Fruit fly (Drosophila melanogaster) whole organism, embryonic: ENCODE data around the gene CG31343.

ENCODE experiments used
- CG10366 ChIP-seq: fragments of 200-800 bp; sonication (Bioruptor generic); IDR thresholded peaks from 2 replicates; pipeline ENCODE4 v1.3.6; 2022; ENCODE audit warnings: missing biosample characterization, missing genetic modification characterization
- CG10462 ChIP-seq: fragments of 200-800 bp; sonication (Bioruptor generic); optimal IDR thresholded peaks from 2 replicates; lab custom pipeline; 2016; ENCODE audit warnings: missing biosample characterization, missing genetic modification characterization
- CG11696 ChIP-seq: fragments of 200-800 bp; sonication (Bioruptor generic); IDR thresholded peaks from 2 replicates; pipeline ENCODE4 v1.3.6; 2022; ENCODE audit warnings: missing biosample characterization, missing genetic modification characterization
- CG16815 ChIP-seq: fragments of 200-800 bp; sonication (Bioruptor generic); optimal IDR thresholded peaks from 3 replicates; lab custom pipeline; 2017; ENCODE audit warnings: missing biosample characterization, mild to moderate bottlenecking, missing genetic modification characterization
- CG17328 ChIP-seq: fragments of 200-800 bp; sonication (Bioruptor generic); IDR thresholded peaks from 2 replicates; pipeline ENCODE4 v1.3.6; 2022; ENCODE audit warnings: missing biosample characterization, missing genetic modification characterization
- CG18599 ChIP-seq: fragments of 200-800 bp; sonication (Bioruptor generic); optimal IDR thresholded peaks from 3 replicates; lab custom pipeline; 2017; ENCODE audit warnings: missing biosample characterization, missing genetic modification characterization, mild to moderate bottlenecking, moderate library complexity, missing genetic modification reagents
- CG2199 ChIP-seq: fragments of 200-800 bp; sonication (Bioruptor generic); IDR thresholded peaks from 3 replicates; pipeline ENCODE4 v1.3.6; 2022; ENCODE audit warnings: missing biosample characterization, missing genetic modification characterization
- CG2678 ChIP-seq: fragments of 200-800 bp; sonication (Bioruptor generic); optimal IDR thresholded peaks from 3 replicates; lab custom pipeline; 2019; ENCODE audit warnings: missing biosample characterization, mild to moderate bottlenecking, missing genetic modification characterization, moderate library complexity
- CG3281 ChIP-seq: fragments of 200-800 bp; sonication (Bioruptor generic); optimal IDR thresholded peaks from 3 replicates; lab custom pipeline; 2017; ENCODE audit warnings: missing biosample characterization, mild to moderate bottlenecking, missing genetic modification characterization
- CG33557 ChIP-seq: fragments of 200-800 bp; sonication (Bioruptor generic); optimal IDR thresholded peaks from 2 replicates; lab custom pipeline; 2019; ENCODE audit warnings: missing biosample characterization, mild to moderate bottlenecking, missing genetic modification characterization, moderate library complexity
- CG34376 ChIP-seq: fragments of 200-800 bp; sonication (Bioruptor generic); optimal IDR thresholded peaks from 2 replicates; lab custom pipeline; 2018; ENCODE audit warnings: missing biosample characterization, mild to moderate bottlenecking, missing genetic modification characterization
- CG34422 ChIP-seq: fragments of 200-800 bp; sonication (Bioruptor generic); IDR thresholded peaks from 3 replicates; pipeline ENCODE4 v1.3.6; 2022; ENCODE audit warnings: missing biosample characterization, missing genetic modification characterization
- CG4730 ChIP-seq: fragments of 200-800 bp; sonication (Bioruptor generic); IDR thresholded peaks from 2 replicates; pipeline ENCODE4 v1.3.6; 2022; ENCODE audit warnings: missing biosample characterization, missing genetic modification characterization
- CG6254 ChIP-seq: fragments of 200-800 bp; sonication (Bioruptor generic); optimal IDR thresholded peaks from 3 replicates; lab custom pipeline; 2017; ENCODE audit warnings: mild to moderate bottlenecking, missing biosample characterization, missing genetic modification reagents, missing genetic modification characterization
- CG8765 ChIP-seq: fragments of 200-800 bp; sonication (Bioruptor generic); IDR thresholded peaks from 2 replicates; pipeline ENCODE4 v1.3.6; 2022; ENCODE audit warnings: missing biosample characterization, missing genetic modification characterization
- CG9727 ChIP-seq: fragments of 200-800 bp; sonication (Bioruptor generic); optimal IDR thresholded peaks from 3 replicates; lab custom pipeline; 2017; ENCODE audit warnings: missing biosample characterization, mild to moderate bottlenecking, missing genetic modification characterization
- CoRest ChIP-seq: fragments of 200-800 bp; sonication (Bioruptor generic); optimal IDR thresholded peaks from 3 replicates; lab custom pipeline; 2018; ENCODE audit warnings: missing biosample characterization, mild to moderate bottlenecking, missing genetic modification characterization, moderate library complexity
- D19A ChIP-seq: fragments of 200-800 bp; optimal IDR thresholded peaks from 3 replicates; lab custom pipeline; 2019; ENCODE audit warnings: missing biosample characterization, mild to moderate bottlenecking, missing genetic modification characterization, moderate library complexity
- Dp ChIP-seq: fragments of 200-800 bp; sonication (Bioruptor generic); optimal IDR thresholded peaks from 2 replicates; lab custom pipeline; 2018; ENCODE audit warnings: missing biosample characterization, mild to moderate bottlenecking, missing genetic modification characterization, moderate library complexity
- Drgx ChIP-seq: fragments of 200-800 bp; sonication (Bioruptor generic); IDR thresholded peaks from 2 replicates; pipeline ENCODE4 v1.3.6; 2022; ENCODE audit warnings: missing biosample characterization, missing genetic modification characterization
- GATAe ChIP-seq: fragments of 200-800 bp; sonication (Bioruptor generic); conservative IDR thresholded peaks from 2 replicates; pipeline ENCODE4 v1.3.6; 2022; ENCODE audit warnings: missing biosample characterization, missing genetic modification characterization
- Hr39 ChIP-seq: fragments of >200 bp; optimal IDR thresholded peaks from 2 replicates; lab custom pipeline; 2017
- Kr ChIP-seq: fragments of 200-800 bp; sonication (Bioruptor generic); optimal IDR thresholded peaks from 2 replicates; lab custom pipeline; 2017; ENCODE audit warnings: missing biosample characterization, mild to moderate bottlenecking, missing genetic modification characterization
- MESR4 ChIP-seq: fragments of 200-800 bp; sonication (Bioruptor generic); optimal IDR thresholded peaks from 2 replicates; lab custom pipeline; 2018; ENCODE audit warnings: missing biosample characterization, mild to moderate bottlenecking, missing genetic modification characterization, moderate library complexity
- MTF-1 ChIP-seq: fragments of 200-800 bp; sonication (Bioruptor generic); optimal IDR thresholded peaks from 2 replicates; lab custom pipeline; 2018; ENCODE audit warnings: missing biosample characterization, mild to moderate bottlenecking, missing genetic modification characterization, borderline replicate concordance
- NC2α ChIP-seq: fragments of 200-800 bp; sonication (Bioruptor generic); optimal IDR thresholded peaks from 2 replicates; lab custom pipeline; 2016; ENCODE audit warnings: missing biosample characterization, missing genetic modification characterization
- Pdp1 ChIP-seq, 2 experiments: fragments of 200-800 bp; sonication (Bioruptor generic); optimal IDR thresholded peaks; 3 replicates each; lab custom pipeline; 2016; ENCODE audit warnings: missing biosample characterization in 2 of 2, missing genetic modification characterization in 2 of 2, mild to moderate bottlenecking in 1 of 2, moderate library complexity in 1 of 2
- Stat92E ChIP-seq, 3 experiments: fragments of >200 bp in 2 of 3; fragments of 200-800 bp in 1 of 3; sonication (Bioruptor generic) in 1 of 3; optimal IDR thresholded peaks; 2 replicates each; lab custom pipeline; 2017 to 2019; ENCODE audit warnings: missing biosample characterization in 3 of 3, missing genetic modification characterization in 3 of 3, mild to moderate bottlenecking in 1 of 3, moderate library complexity in 1 of 3
- cwo ChIP-seq: fragments of 200-800 bp; sonication (Bioruptor generic); optimal IDR thresholded peaks from 3 replicates; lab custom pipeline; 2017; ENCODE audit warnings: missing biosample characterization, missing genetic modification characterization, mild to moderate bottlenecking, moderate library complexity, missing genetic modification reagents
- eve ChIP-seq, 2 experiments: fragments of >200 bp; optimal IDR thresholded peaks; 2 replicates each; lab custom pipeline; 2017; ENCODE audit warnings: missing biosample characterization in 2 of 2, missing genetic modification characterization in 2 of 2
- exex ChIP-seq: fragments of 200-800 bp; sonication (Bioruptor generic); optimal IDR thresholded peaks from 4 replicates; lab custom pipeline; 2018; ENCODE audit warnings: missing biosample characterization, mild to moderate bottlenecking, missing genetic modification characterization, moderate library complexity
- grn ChIP-seq: fragments of 200-800 bp; sonication (Bioruptor generic); optimal IDR thresholded peaks from 3 replicates; lab custom pipeline; 2017; ENCODE audit warnings: missing biosample characterization, missing genetic modification characterization
- lab ChIP-seq: fragments of 200-800 bp; sonication (Bioruptor generic); optimal IDR thresholded peaks from 3 replicates; lab custom pipeline; 2017; ENCODE audit warnings: missing biosample characterization, missing genetic modification characterization, mild to moderate bottlenecking, moderate library complexity, missing genetic modification reagents
- mirr ChIP-seq: fragments of 200-800 bp; sonication (Bioruptor generic); optimal IDR thresholded peaks from 3 replicates; lab custom pipeline; 2018; ENCODE audit warnings: missing biosample characterization, mild to moderate bottlenecking, missing genetic modification characterization
- odd ChIP-seq: fragments of 200-800 bp; sonication (Bioruptor generic); optimal IDR thresholded peaks from 2 replicates; lab custom pipeline; 2017; ENCODE audit warnings: missing biosample characterization, mild to moderate bottlenecking, missing genetic modification characterization
- pb ChIP-seq: fragments of 200-800 bp; sonication (Bioruptor generic); optimal IDR thresholded peaks from 3 replicates; lab custom pipeline; 2016; ENCODE audit warnings: missing biosample characterization, missing genetic modification characterization
- pfk ChIP-seq: fragments of 200-800 bp; sonication (Bioruptor generic); optimal IDR thresholded peaks from 2 replicates; lab custom pipeline; 2018; ENCODE audit warnings: missing biosample characterization, mild to moderate bottlenecking, missing genetic modification characterization, moderate library complexity
- sd ChIP-seq: fragments of 200-800 bp; sonication (Bioruptor generic); optimal IDR thresholded peaks from 3 replicates; lab custom pipeline; 2018; ENCODE audit warnings: missing biosample characterization, mild to moderate bottlenecking, missing genetic modification characterization, moderate library complexity
- sug ChIP-seq: fragments of 200-800 bp; optimal IDR thresholded peaks from 2 replicates; lab custom pipeline; 2019; ENCODE audit warnings: missing biosample characterization, mild to moderate bottlenecking, missing genetic modification characterization, moderate library complexity
- tin ChIP-seq: fragments of 200-800 bp; sonication (Bioruptor generic); optimal IDR thresholded peaks from 3 replicates; lab custom pipeline; 2016; ENCODE audit warnings: missing biosample characterization, missing genetic modification characterization
- trh ChIP-seq: fragments of 200-800 bp; sonication (Bioruptor generic); optimal IDR thresholded peaks from 2 replicates; lab custom pipeline; 2016; ENCODE audit warnings: missing biosample characterization, missing genetic modification characterization
- wek ChIP-seq: fragments of 200-800 bp; sonication (Bioruptor generic); optimal IDR thresholded peaks from 3 replicates; lab custom pipeline; 2018; ENCODE audit warnings: missing biosample characterization, mild to moderate bottlenecking, missing genetic modification characterization, moderate library complexity
- zfh2 ChIP-seq: fragments of 200-800 bp; sonication (Bioruptor generic); optimal IDR thresholded peaks from 2 replicates; lab custom pipeline; 2016; ENCODE audit warnings: missing biosample characterization, missing genetic modification characterization

Gene CG31343

DNA sequence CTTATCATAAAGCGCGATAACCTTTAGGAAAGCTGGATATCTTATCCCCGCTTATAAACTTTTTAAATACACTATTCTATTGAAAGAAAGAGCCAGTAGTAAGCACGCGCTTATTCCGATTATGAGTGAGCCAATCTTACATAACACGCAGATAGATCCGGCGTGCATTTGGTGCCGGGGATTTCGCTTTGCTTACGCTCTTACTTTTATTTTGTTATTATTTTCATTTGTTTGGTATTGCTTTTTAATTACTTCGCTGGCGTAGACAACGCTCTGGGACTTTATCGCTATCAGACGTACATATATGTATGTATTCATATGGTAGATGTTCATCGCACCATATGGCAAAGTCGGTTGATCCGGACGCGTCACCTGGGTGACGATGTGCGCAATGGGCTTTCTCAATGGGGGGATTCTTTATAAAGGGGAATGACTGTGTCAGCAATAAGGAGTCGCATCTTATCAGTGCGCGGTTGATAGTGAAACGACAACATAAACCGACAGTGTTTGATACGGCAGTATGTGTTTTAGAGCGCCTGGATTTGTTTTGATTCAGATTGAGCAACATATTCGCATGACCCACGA lies 4.2 kb upstream of the CG31343 start (continued):
- TF ChIP-seq Hr39 (no peak), odd (GFP tag; lab: Kevin White, UChicago) (no peak), pfk (GFP tag; lab: Kevin White, UChicago) (no peak), mirr (peak; percentile 39), lab (GFP tag; lab: Kevin White, UChicago) (peak; percentile 25), wek (peak; percentile 80), CG33557 (no peak)
- TF ChIP-seq, all 482 proteins: peak for 15

DNA sequence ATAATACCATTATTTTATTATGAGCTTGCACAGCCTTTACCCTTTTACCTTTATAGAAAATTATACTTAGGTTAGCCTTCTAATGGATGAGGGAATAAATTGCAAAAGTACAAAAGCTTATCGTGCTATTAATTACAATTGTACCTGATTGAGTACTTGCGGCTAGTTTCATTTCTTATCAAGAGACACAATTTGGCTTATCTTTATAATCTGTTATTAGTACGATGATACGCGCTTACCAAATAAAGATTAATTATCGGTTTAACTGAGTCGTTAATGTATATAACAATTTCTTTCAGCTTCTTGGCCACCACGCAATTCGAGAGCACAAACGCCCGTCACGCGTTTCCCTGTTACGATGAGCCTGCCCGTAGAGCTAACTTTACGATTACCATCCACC lies 821 bp downstream of the CG31343 start:
- TF ChIP-seq CG10366 (GFP tag; lab: Robert Waterston, UW) (no peak), CG34376 (GFP tag; lab: Kevin White, UChicago) (peak; percentile 42), CG6254 (GFP tag; lab: Kevin White, UChicago) (no peak), sug (tag; lab: Kevin White, UChicago) (peak; percentile 22), exex (peak; percentile 93)

DNA sequence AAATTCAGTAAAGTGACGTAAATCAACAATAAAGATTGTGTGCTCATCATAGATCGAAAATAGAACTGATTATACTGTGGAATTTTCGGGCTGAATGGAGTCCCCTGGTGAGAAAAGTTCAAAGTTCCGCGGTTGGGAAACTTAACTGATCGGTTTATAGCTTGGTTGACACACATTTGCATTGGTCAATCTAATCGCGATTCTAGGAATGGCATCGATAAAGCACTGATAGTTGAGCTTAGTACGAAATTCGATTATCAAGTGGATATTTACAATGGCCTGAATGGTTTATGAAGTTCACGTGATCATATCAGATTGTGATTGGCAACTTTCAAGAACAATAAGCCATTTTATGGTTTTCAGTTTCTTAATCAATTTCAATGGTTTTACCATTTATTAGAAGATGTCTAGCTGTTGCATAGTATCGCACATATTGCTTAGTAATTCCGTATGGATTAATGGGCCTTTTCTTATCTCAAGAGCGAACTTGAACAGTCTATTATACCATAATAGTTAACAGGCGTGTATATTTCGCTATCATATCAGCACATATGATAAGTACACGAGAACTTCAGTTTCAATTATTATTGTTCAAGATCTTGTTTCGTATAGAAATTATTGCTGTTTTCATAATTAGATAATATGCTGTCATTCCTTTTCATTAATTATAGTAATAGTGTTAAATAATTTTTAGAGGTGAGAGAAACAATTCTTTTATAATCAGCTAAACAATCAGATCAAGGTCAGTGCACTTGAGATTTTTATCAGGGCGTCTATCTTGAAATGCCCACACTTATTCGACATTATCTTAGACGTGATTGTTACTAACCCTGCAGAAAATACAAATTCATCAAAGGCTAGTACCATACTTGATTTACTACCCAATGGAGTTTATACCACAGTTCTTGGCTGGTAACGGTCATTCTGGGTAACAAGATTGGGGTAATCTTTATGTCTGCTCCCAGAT lies 4.2 kb downstream of the CG31343 start, which contains the start of gene CG31233:
Gene CG31233 (plus strand): TSS at position 900 of the 967 bp plus-strand sequence.
- TF ChIP-seq sd (tag; lab: Kevin White, UChicago) = peak; percentile 72
- TF ChIP-seq trh (GFP tag; lab: Kevin White, UChicago) = no peak
- TF ChIP-seq Pdp1 (GFP tag; optimal IDR thresholded peaks at IDR 0.05; lab: Kevin White, UChicago) = peak in 1 of 2 experiments; percentile 39
- TF ChIP-seq tin = no peak
- peak; percentile 93 for TF ChIP-seq exex
- peak; percentile 76 for TF ChIP-seq cwo (GFP tag; lab: Kevin White, UChicago)
- peak; percentile 76 for TF ChIP-seq sug (tag; lab: Kevin White, UChicago)
- TF ChIP-seq Dp (GFP tag; lab: Kevin White, UChicago) = no peak
- TF ChIP-seq CG9727 (GFP tag; lab: Kevin White, UChicago) = no peak
- peak; percentile 56 for TF ChIP-seq mirr
- TF ChIP-seq Kr (GFP tag; lab: Kevin White, UChicago) = no peak
- no peak for TF ChIP-seq CG34422
- peak; percentile 4 for TF ChIP-seq CG18599
- TF ChIP-seq CG2678 (tag; lab: Kevin White, UChicago) = peak; percentile 4
- no peak for TF ChIP-seq zfh2 (GFP tag; lab: Kevin White, UChicago)
- peak; percentile 71 for TF ChIP-seq grn (GFP tag; lab: Kevin White, UChicago)
- peak; percentile 10 for TF ChIP-seq CG3281 (GFP tag; lab: Kevin White, UChicago)
- peak; percentile 35; the same call in 1 of the 2 replicates for TF ChIP-seq GATAe
- TF ChIP-seq CG8765 = no peak
- peak; percentile 95 for TF ChIP-seq CG34376 (GFP tag; lab: Kevin White, UChicago)
- no peak for TF ChIP-seq MESR4 (GFP tag; lab: Kevin White, UChicago)
- TF ChIP-seq, all 482 proteins: peak for 12

dm6 chr3R:21753099-21753498 lies 8.0 kb downstream of the CG31343 start:
- TF ChIP-seq CG17328 (GFP tag; lab: Robert Waterston, UW) = no peak
- TF ChIP-seq Stat92E (GFP tag; optimal IDR thresholded peaks at IDR 0.05; lab: Kevin White, UChicago) = no peak
- no peak for TF ChIP-seq CG4730 (GFP tag; lab: Robert Waterston, UW)
- no peak for TF ChIP-seq CG11696 (GFP tag; lab: Robert Waterston, UW)
- no peak for TF ChIP-seq CG16815
- TF ChIP-seq sd (tag; lab: Kevin White, UChicago) = peak; percentile 82
- no peak for TF ChIP-seq pb
- TF ChIP-seq MTF-1 = no peak
- TF ChIP-seq Drgx (GFP tag; lab: Robert Waterston, UW) = no peak
- no peak for TF ChIP-seq CG10462 (GFP tag; lab: Kevin White, UChicago)
- 0 out of 3 replicates have a peak, but pooled peaks have one; percentile 3 for TF ChIP-seq CG2199 (GFP tag; lab: Robert Waterston, UW)
- TF ChIP-seq NC2α (GFP tag; lab: Kevin White, UChicago) = no peak
- no peak for TF ChIP-seq D19A (tag; lab: Kevin White, UChicago)
- no peak for TF ChIP-seq CoRest (tag; lab: Kevin White, UChicago)
- TF ChIP-seq eve (GFP tag; optimal IDR thresholded peaks at IDR 0.05; lab: Kevin White, UChicago) = no peak
